Worm (Caenorhabditis elegans): ENCODE measurements around the gene nhr-97.

DNA sequence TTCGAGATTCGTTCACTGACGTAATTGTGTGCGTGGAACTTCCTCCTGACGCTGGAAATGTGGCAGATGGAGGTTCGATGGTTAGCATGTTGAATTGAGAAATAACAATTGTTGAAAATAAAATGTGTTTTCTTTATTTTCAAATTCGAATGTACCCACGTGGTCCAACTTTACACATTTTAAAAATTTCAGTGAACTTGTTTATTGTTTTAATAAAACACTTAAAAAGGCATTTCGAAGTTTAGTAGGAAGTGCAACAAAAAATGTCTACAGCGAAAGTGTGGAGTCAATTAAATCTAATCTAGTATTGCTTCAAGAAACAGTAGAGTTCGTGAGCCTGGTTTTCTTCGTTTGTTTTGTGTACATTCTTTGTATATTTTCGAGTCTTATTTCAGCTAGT, 8.8 kb downstream of the nhr-97 start, which contains the start of gene ssp-36:
- TF ChIP-seq ceh-28 (tag; optimal IDR thresholded peaks at IDR 0.05) (no peak), unc-130 (GFP tag; optimal IDR thresholded peaks at IDR 0.05) (no peak), lin-1 (GFP tag; IDR thresholded peaks at IDR 0.05) (no peak), mes-2 (tag; optimal IDR thresholded peaks at IDR 0.05; ENCODE audit: poor library complexity, severe bottlenecking) (no peak), lsy-2 (tag; optimal IDR thresholded peaks at IDR 0.05) (no peak), dpl-1 (GFP tag; optimal IDR thresholded peaks at IDR 0.05) (no peak), lin-15B (tag; optimal IDR thresholded peaks at IDR 0.05) (no peak), fos-1 (tag; optimal IDR thresholded peaks at IDR 0.05) (no peak), hmg-1.1 (GFP tag; IDR thresholded peaks at IDR 0.05) (no peak), lin-13 (GFP tag; optimal IDR thresholded peaks at IDR 0.05) (no peak)
